Worm (Caenorhabditis elegans) whole organism, L4 larva: ENCODE results near the gene F49H12.3.

Experiments used
- D1046.2 ChIP-seq: fragments of 200-800 bp; sonication (Bioruptor generic); IDR thresholded peaks from 2 replicates; pipeline ENCODE4 v1.3.6; 2022; ENCODE audit warnings: missing genetic modification characterization, missing compliant biosample characterization
- F10B5.3 ChIP-seq: sonication (generic microtip); optimal IDR thresholded peaks from 2 replicates; lab custom pipeline; 2016; ENCODE audit warnings: mild to moderate bottlenecking, missing genetic modification characterization, missing compliant biosample characterization
- F37D6.2 ChIP-seq: sonication (generic microtip); optimal IDR thresholded peaks from 2 replicates; lab custom pipeline; 2016; ENCODE audit warnings: mild to moderate bottlenecking, missing genetic modification characterization, missing compliant biosample characterization
- F44E2.7 ChIP-seq: fragments of 200-800 bp; sonication (Bioruptor generic); IDR thresholded peaks from 2 replicates; pipeline ENCODE4 v2.1.2; 2022; ENCODE audit warnings: missing genetic modification characterization, missing compliant biosample characterization
- F49E8.2 ChIP-seq: sonication (generic microtip); optimal IDR thresholded peaks from 2 replicates; lab custom pipeline; 2016; ENCODE audit warnings: missing compliant biosample characterization, mild to moderate bottlenecking, missing genetic modification characterization, borderline replicate concordance
- Y75B8A.6 ChIP-seq: fragments of 200-800 bp; sonication (Bioruptor generic); IDR thresholded peaks from 2 replicates; pipeline ENCODE4 v1.3.6; 2022; ENCODE audit warnings: missing genetic modification reagents, missing genetic modification characterization, missing compliant biosample characterization
- ZK546.5 ChIP-seq, 2 experiments: sonication (generic microtip); optimal IDR thresholded peaks; 2 replicates each; lab custom pipeline; 2017; ENCODE audit warnings: missing biosample characterization in 2 of 2, missing genetic modification characterization in 2 of 2
- aha-1 ChIP-seq: fragments of 150-350 bp; peaks from one replicate; lab custom pipeline; 2014; ENCODE audit warnings: missing biosample characterization, missing genetic modification characterization
- aly-2 ChIP-seq: sonication (generic microtip); optimal IDR thresholded peaks from 2 replicates; lab custom pipeline; 2018; ENCODE audit warnings: missing biosample characterization, missing genetic modification characterization
- ama-1 ChIP-seq: fragments of 150-350 bp; optimal IDR thresholded peaks from 2 replicates; lab custom pipeline; 2014; ENCODE audit warnings: inconsistent platforms, mixed read lengths
- arid-1 ChIP-seq: fragments of 200-800 bp; sonication (Bioruptor generic); conservative IDR thresholded peaks from 2 replicates; pipeline ENCODE4 v1.3.6; 2022; ENCODE audit warnings: missing genetic modification reagents, missing genetic modification characterization, missing compliant biosample characterization
- ceh-28 ChIP-seq: fragments of 150-350 bp; optimal IDR thresholded peaks from 2 replicates; lab custom pipeline; 2014; ENCODE audit warnings: missing biosample characterization, missing genetic modification reagents, missing genetic modification characterization
- ceh-32 ChIP-seq: sonication (generic microtip); optimal IDR thresholded peaks from 2 replicates; lab custom pipeline; 2016; ENCODE audit warnings: mild to moderate bottlenecking, missing genetic modification characterization, missing compliant biosample characterization; ENCODE audit not compliant: poor library complexity
- ceh-62 ChIP-seq: sonication (generic microtip); optimal IDR thresholded peaks from 2 replicates; lab custom pipeline; 2017; ENCODE audit warnings: missing biosample characterization, missing genetic modification characterization
- ces-1 ChIP-seq: fragments of 150-350 bp; sonication (generic microtip); optimal IDR thresholded peaks from 4 replicates; lab custom pipeline; 2014; ENCODE audit warnings: missing biosample characterization, missing genetic modification reagents, missing genetic modification characterization
- daf-12 ChIP-seq: fragments of 150-350 bp; optimal IDR thresholded peaks from 2 replicates; lab custom pipeline; 2014; ENCODE audit warnings: missing biosample characterization, missing genetic modification reagents, missing genetic modification characterization
- daf-8 ChIP-seq: fragments of 200-800 bp; sonication (Bioruptor generic); IDR thresholded peaks from 2 replicates; pipeline ENCODE4 v1.3.6; 2022; ENCODE audit warnings: missing genetic modification characterization, missing compliant biosample characterization
- dmd-6 ChIP-seq: fragments of 200-800 bp; sonication (Bioruptor generic); IDR thresholded peaks from 2 replicates; pipeline ENCODE4 v1.3.6; 2022; ENCODE audit warnings: missing genetic modification reagents, missing genetic modification characterization, missing compliant biosample characterization
- dmd-9 ChIP-seq: fragments of 200-800 bp; sonication (Bioruptor generic); IDR thresholded peaks from 2 replicates; pipeline ENCODE4 v1.3.6; 2022; ENCODE audit warnings: missing genetic modification reagents, missing genetic modification characterization, missing compliant biosample characterization
- duxl-1 ChIP-seq: sonication (generic microtip); optimal IDR thresholded peaks from 2 replicates; lab custom pipeline; 2016; ENCODE audit warnings: mild to moderate bottlenecking, missing genetic modification characterization, moderate library complexity, missing compliant biosample characterization; ENCODE audit not compliant: poor library complexity
- egl-27 ChIP-seq: sonication (generic microtip); optimal IDR thresholded peaks from 3 replicates; lab custom pipeline; 2017; ENCODE audit warnings: missing biosample characterization, missing genetic modification reagents, missing genetic modification characterization
- egl-43 ChIP-seq: fragments of 200-800 bp; sonication (Bioruptor generic); IDR thresholded peaks from 2 replicates; pipeline ENCODE4 v1.3.6; 2022; ENCODE audit warnings: missing genetic modification reagents, missing genetic modification characterization, missing compliant biosample characterization
- fkh-10 ChIP-seq: fragments of 150-350 bp; optimal IDR thresholded peaks from 2 replicates; lab custom pipeline; 2014; ENCODE audit warnings: missing biosample characterization, missing genetic modification reagents, missing genetic modification characterization
- fos-1 ChIP-seq: fragments of 150-350 bp; optimal IDR thresholded peaks from 2 replicates; lab custom pipeline; 2014; ENCODE audit warnings: missing biosample characterization, missing genetic modification characterization
- hif-1 ChIP-seq, 2 experiments: sonication (generic microtip); optimal IDR thresholded peaks; 2 replicates each; lab custom pipeline; 2016 to 2017; ENCODE audit warnings: missing compliant biosample characterization in 2 of 2, missing genetic modification characterization in 2 of 2, missing genetic modification reagents in 2 of 2, missing genotype in 2 of 2, mild to moderate bottlenecking in 1 of 2
- hlh-11 ChIP-seq: fragments of 200-800 bp; sonication (Bioruptor generic); optimal IDR thresholded peaks from 2 replicates; lab custom pipeline; 2018; ENCODE audit warnings: mild to moderate bottlenecking, missing genetic modification characterization, missing compliant biosample characterization
- hlh-30 ChIP-seq: sonication (generic microtip); optimal IDR thresholded peaks from 2 replicates; lab custom pipeline; 2017; ENCODE audit warnings: antibody characterized with exemption, mild to moderate bottlenecking, missing genetic modification characterization, missing compliant biosample characterization; ENCODE audit not compliant: insufficient read depth
- hmg-1.1 ChIP-seq: fragments of 200-800 bp; sonication (Bioruptor generic); IDR thresholded peaks from 2 replicates; pipeline ENCODE4 v1.3.6; 2022; ENCODE audit warnings: missing genetic modification reagents, missing genetic modification characterization, missing compliant biosample characterization
- lin-15B ChIP-seq: fragments of 150-350 bp; sonication (generic microtip); optimal IDR thresholded peaks from 3 replicates; lab custom pipeline; 2014; ENCODE audit warnings: missing biosample characterization, missing genetic modification characterization
- lin-39 ChIP-seq: fragments of 150-350 bp; optimal IDR thresholded peaks from 2 replicates; lab custom pipeline; 2014; ENCODE audit warnings: missing biosample characterization, missing genetic modification reagents, missing genetic modification characterization
- lir-3 ChIP-seq: sonication (generic microtip); optimal IDR thresholded peaks from 2 replicates; lab custom pipeline; 2016; ENCODE audit warnings: mild to moderate bottlenecking, missing genetic modification characterization, missing compliant biosample characterization
- lsy-2 ChIP-seq, 2 experiments: fragments of 150-350 bp in 1 of 2; sonication (generic microtip) in 1 of 2; optimal IDR thresholded peaks; 2 replicates each; lab custom pipeline; 2014 to 2017; ENCODE audit warnings: missing biosample characterization in 2 of 2, missing genetic modification characterization in 2 of 2
- mdt-29 ChIP-seq: fragments of 200-800 bp; sonication (Bioruptor generic); IDR thresholded peaks from 2 replicates; pipeline ENCODE4 v1.3.6; 2022; ENCODE audit warnings: missing genetic modification reagents, missing genetic modification characterization, missing compliant biosample characterization
- mep-1 ChIP-seq: fragments of 150-350 bp; sonication (generic microtip); optimal IDR thresholded peaks from 3 replicates; lab custom pipeline; 2014; ENCODE audit warnings: missing biosample characterization, missing genetic modification characterization
- mes-2 ChIP-seq: sonication (generic microtip); optimal IDR thresholded peaks from 2 replicates; lab custom pipeline; 2016; ENCODE audit warnings: missing genotype, mild to moderate bottlenecking, missing genetic modification characterization, missing compliant biosample characterization; ENCODE audit not compliant: poor library complexity, severe bottlenecking
- mxl-3 ChIP-seq: fragments of 200-800 bp; sonication (Bioruptor generic); optimal IDR thresholded peaks from 2 replicates; lab custom pipeline; 2018; ENCODE audit warnings: mild to moderate bottlenecking, missing genetic modification characterization, missing compliant biosample characterization
- nhr-10 ChIP-seq: fragments of 150-350 bp; optimal IDR thresholded peaks from 2 replicates; lab custom pipeline; 2014; ENCODE audit warnings: missing biosample characterization, missing genetic modification characterization
- nhr-11 ChIP-seq: fragments of 150-350 bp; optimal IDR thresholded peaks from 2 replicates; lab custom pipeline; 2014; ENCODE audit warnings: missing biosample characterization, missing genetic modification characterization
- nhr-111 ChIP-seq: fragments of 200-800 bp; sonication (Bioruptor generic); optimal IDR thresholded peaks from 2 replicates; lab custom pipeline; 2018; ENCODE audit warnings: mild to moderate bottlenecking, missing genetic modification characterization, missing compliant biosample characterization
- nhr-41 ChIP-seq: fragments of 200-800 bp; sonication (Bioruptor generic); IDR thresholded peaks from 2 replicates; pipeline ENCODE4 v1.3.6; 2022; ENCODE audit warnings: missing genetic modification reagents, missing genetic modification characterization, missing compliant biosample characterization
- pqm-1 ChIP-seq: sonication (generic microtip); optimal IDR thresholded peaks from 2 replicates; lab custom pipeline; 2017; ENCODE audit warnings: missing biosample characterization, missing genetic modification characterization
- rbr-2 ChIP-seq: sonication (generic microtip); optimal IDR thresholded peaks from 2 replicates; lab custom pipeline; 2016; ENCODE audit warnings: missing genotype, missing genetic modification characterization, missing compliant biosample characterization
- saeg-2 ChIP-seq: fragments of 200-800 bp; sonication (Bioruptor generic); IDR thresholded peaks from 2 replicates; pipeline ENCODE4 v1.3.6; 2022; ENCODE audit warnings: missing genetic modification reagents, missing genetic modification characterization, missing compliant biosample characterization
- sdz-12 ChIP-seq: fragments of 200-800 bp; sonication (Bioruptor generic); optimal IDR thresholded peaks from 2 replicates; lab custom pipeline; 2018; ENCODE audit warnings: mild to moderate bottlenecking, missing genetic modification characterization, missing compliant biosample characterization
- skn-1 ChIP-seq: fragments of 150-350 bp; optimal IDR thresholded peaks from 2 replicates; lab custom pipeline; 2014; ENCODE audit warnings: missing biosample characterization, missing genetic modification characterization
- snpc-1.2 ChIP-seq: fragments of 200-800 bp; sonication (Bioruptor generic); IDR thresholded peaks from 2 replicates; pipeline ENCODE4 v1.3.6; 2022; ENCODE audit warnings: missing genetic modification reagents, missing genetic modification characterization, missing compliant biosample characterization
- snpc-4 ChIP-seq: fragments of 150-350 bp; optimal IDR thresholded peaks from 2 replicates; lab custom pipeline; 2014; ENCODE audit warnings: missing biosample characterization, missing genetic modification characterization
- unc-130 ChIP-seq: sonication (generic microtip); optimal IDR thresholded peaks from 2 replicates; lab custom pipeline; 2016; ENCODE audit warnings: missing genetic modification reagents, missing genetic modification characterization, missing compliant biosample characterization
- unc-39 ChIP-seq: sonication (generic microtip); optimal IDR thresholded peaks from 2 replicates; lab custom pipeline; 2017; ENCODE audit warnings: missing biosample characterization, missing genetic modification characterization
- zfp-2 ChIP-seq: sonication (generic microtip); optimal IDR thresholded peaks from 2 replicates; lab custom pipeline; 2016; ENCODE audit warnings: mild to moderate bottlenecking, missing genetic modification characterization, missing compliant biosample characterization
- zip-11 ChIP-seq: fragments of 200-800 bp; sonication (Bioruptor generic); IDR thresholded peaks from 2 replicates; pipeline ENCODE4 v1.3.6; 2022; ENCODE audit warnings: missing genetic modification characterization, missing compliant biosample characterization
- ztf-7 ChIP-seq: fragments of 150-350 bp; optimal IDR thresholded peaks from 2 replicates; lab custom pipeline; 2014; ENCODE audit warnings: missing biosample characterization, missing genetic modification characterization

Gene F49H12.3

ce11 chrX:2071392-2072001, 12.7 kb upstream of the F49H12.3 start:
- TF ChIP-seq daf-12 (tag; lab: Kevin White, UChicago): no peak
- peak; percentile 98 for TF ChIP-seq aha-1 (tag; lab: Kevin White, UChicago)
- no peak for TF ChIP-seq snpc-4 (tag; lab: Kevin White, UChicago)
- TF ChIP-seq lsy-2 (tag; optimal IDR thresholded peaks at IDR 0.05; lab: Kevin White, UChicago): no peak
- TF ChIP-seq nhr-10 (tag; lab: Kevin White, UChicago): no peak
- TF ChIP-seq rbr-2 (tag; lab: Kevin White, UChicago): peak; percentile 61
- no peak for TF ChIP-seq daf-8 (GFP tag; lab: Robert Waterston, UW)
- no peak for TF ChIP-seq ces-1 (GFP tag; lab: Kevin White, UChicago)
- TF ChIP-seq arid-1 (GFP tag; lab: Robert Waterston, UW): no peak
- TF ChIP-seq Y75B8A.6: no peak
- peak; percentile 98 for TF ChIP-seq hlh-30 (tag; lab: Kevin White, UChicago)
- TF ChIP-seq nhr-111 (GFP tag; lab: Kevin White, UChicago): no peak
- no peak for TF ChIP-seq ZK546.5 (tag; optimal IDR thresholded peaks at IDR 0.05; lab: Kevin White, UChicago)
- TF ChIP-seq F37D6.2 (tag; lab: Kevin White, UChicago): peak; percentile 44
- no peak for TF ChIP-seq F49E8.2 (tag; lab: Kevin White, UChicago)
- TF ChIP-seq nhr-11 (tag; lab: Kevin White, UChicago): peak; percentile 62
- TF ChIP-seq ceh-28 (tag; lab: Kevin White, UChicago): no peak
- peak; percentile 91 for TF ChIP-seq hlh-11 (tag; lab: Kevin White, UChicago)
- TF ChIP-seq mxl-3 (GFP tag; lab: Kevin White, UChicago): peak; percentile 77
- no peak for TF ChIP-seq F44E2.7 (GFP tag; lab: Robert Waterston, UW)
- no peak for TF ChIP-seq ceh-62 (tag; lab: Kevin White, UChicago)
- TF ChIP-seq unc-39 (tag; lab: Kevin White, UChicago): no peak
- no peak for TF ChIP-seq saeg-2 (GFP tag; lab: Robert Waterston, UW)
- TF ChIP-seq fkh-10 (GFP tag; lab: Kevin White, UChicago): peak; percentile 17
- TF ChIP-seq egl-43 (GFP tag; lab: Robert Waterston, UW): no peak
- peak; percentile 81 for TF ChIP-seq dmd-6 (GFP tag; lab: Robert Waterston, UW)
- TF ChIP-seq D1046.2 (GFP tag; lab: Robert Waterston, UW): no peak
- TF ChIP-seq aly-2 (tag; lab: Kevin White, UChicago): no peak
- no peak for TF ChIP-seq lin-15B (tag; lab: Kevin White, UChicago)
- peak; percentile 76 for TF ChIP-seq hmg-1.1 (GFP tag; lab: Robert Waterston, UW)
- TF ChIP-seq dmd-9 (GFP tag; lab: Robert Waterston, UW): no peak
- no peak for TF ChIP-seq nhr-41 (GFP tag; lab: Robert Waterston, UW)
- TF ChIP-seq ama-1 (lab: Kevin White, UChicago): no peak
- TF ChIP-seq ztf-7: no peak
- peak in 1 of 2 experiments; percentile 36 for TF ChIP-seq hif-1 (tag; optimal IDR thresholded peaks at IDR 0.05; lab: Kevin White, UChicago)
- TF ChIP-seq zfp-2 (tag; lab: Kevin White, UChicago): no peak
- TF ChIP-seq F10B5.3: no peak
- no peak for TF ChIP-seq mdt-29 (GFP tag; lab: Robert Waterston, UW)
- TF ChIP-seq duxl-1 (tag; lab: Kevin White, UChicago): peak; percentile 52
- no peak for TF ChIP-seq sdz-12 (GFP tag; lab: Kevin White, UChicago)
- no peak for TF ChIP-seq lin-39 (tag; lab: Kevin White, UChicago)
- peak; percentile 0 for TF ChIP-seq pqm-1 (tag; lab: Kevin White, UChicago)
- no peak for TF ChIP-seq ceh-32 (tag; lab: Kevin White, UChicago)
- TF ChIP-seq snpc-1.2 (GFP tag; lab: Robert Waterston, UW): no peak
- no peak for TF ChIP-seq fos-1 (tag; lab: Kevin White, UChicago)
- TF ChIP-seq unc-130 (GFP tag; lab: Kevin White, UChicago): no peak
- no peak for TF ChIP-seq lir-3 (tag; lab: Kevin White, UChicago)
- peak; percentile 64 for TF ChIP-seq mes-2 (tag; lab: Kevin White, UChicago)
- no peak for TF ChIP-seq egl-27 (tag; lab: Kevin White, UChicago)
- no peak for TF ChIP-seq zip-11
- peak; percentile 85 for TF ChIP-seq mep-1 (tag; lab: Kevin White, UChicago)
- no peak for TF ChIP-seq skn-1 (tag; lab: Kevin White, UChicago)
